Fruit fly (Drosophila melanogaster): ENCODE results near the gene Pfrx.

DNA sequence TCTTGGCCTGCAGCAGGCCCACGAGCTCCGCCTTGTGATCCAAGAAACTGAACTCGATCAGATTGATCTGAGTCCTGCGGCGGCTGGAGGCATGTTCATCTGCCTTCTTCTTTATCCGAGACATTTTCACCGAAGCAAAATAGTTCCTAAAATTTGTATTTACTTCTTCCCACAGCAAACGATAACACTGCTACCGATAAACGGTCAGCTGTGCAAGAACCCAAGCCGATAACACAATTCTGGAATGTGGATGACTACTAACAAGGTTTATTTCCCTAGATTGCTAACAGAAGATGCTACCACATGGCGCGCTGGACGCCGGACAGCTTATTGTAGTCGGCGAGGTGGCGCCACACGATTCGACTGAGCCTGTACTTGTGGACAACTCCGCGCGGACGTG, 16.2 kb upstream of the Pfrx start, which contains the start of gene CG32533:
- TF ChIP-seq rib (GFP tag; IDR thresholded peaks at IDR 0.05) (no peak), Six4 (GFP tag; optimal IDR thresholded peaks at IDR 0.05) (no peak), CG10147 (GFP tag; optimal IDR thresholded peaks at IDR 0.05) (no peak), Hr78 (GFP tag; optimal IDR thresholded peaks at IDR 0.05) (no peak), nmo (GFP tag; optimal IDR thresholded peaks at IDR 0.05) (no peak), Taf1 (GFP tag; IDR thresholded peaks at IDR 0.05) (no peak), CG3281 (GFP tag; optimal IDR thresholded peaks at IDR 0.05) (no peak), zen (tag; optimal IDR thresholded peaks at IDR 0.05) (no peak), bsh (GFP tag; optimal IDR thresholded peaks at IDR 0.05) (no peak), psq (GFP tag; optimal IDR thresholded peaks at IDR 0.05) (no peak), Hr39 (optimal IDR thresholded peaks at IDR 0.05) (no peak), CG9797 (GFP tag; optimal IDR thresholded peaks at IDR 0.05) (no peak), Mrtf (GFP tag; IDR thresholded peaks at IDR 0.05) (no peak), ro (GFP tag; IDR thresholded peaks at IDR 0.05) (no peak)
